Worm (Caenorhabditis elegans): Measurements from ENCODE around the gene clc-26.

- TF ChIP-seq ref-1 (GFP tag; conservative IDR thresholded peaks at IDR 0.05) (no peak), ztf-29 (GFP tag; IDR thresholded peaks at IDR 0.05) (no peak)
Measured at ce11 chrIII:1030965-1031364, at the start of gene clc-26, which contains the start of gene E_BE45912.2.

All from whole organism, midembryonic.